Worm (Caenorhabditis elegans): Measurements from ENCODE around the gene C02E7.8.

C02E7.8 gene

DNA sequence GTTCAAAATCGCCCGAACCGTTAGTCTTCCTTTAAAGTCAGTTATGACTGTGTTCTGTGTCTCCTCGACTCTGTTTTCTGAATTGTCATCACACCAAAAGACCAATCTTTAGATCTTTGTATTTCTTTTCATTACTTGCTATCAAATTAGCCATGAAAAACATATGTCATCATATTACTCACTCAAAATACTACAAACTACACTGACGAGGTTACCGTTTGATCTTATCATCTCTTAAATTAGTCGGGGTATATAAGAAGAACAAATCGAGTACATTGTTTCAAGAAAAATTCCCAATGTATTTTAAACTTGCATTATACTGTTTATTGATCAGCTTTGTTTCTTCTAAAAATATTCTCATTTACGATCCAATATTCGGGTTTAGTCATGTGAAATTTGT, 12.0 kb downstream of the C02E7.8 start, which contains the start of gene ugt-13 (continued):
- TF ChIP-seq C16A3.4 (tag; optimal IDR thresholded peaks at IDR 0.05) (no peak), unc-130 (tag; optimal IDR thresholded peaks at IDR 0.05) (no peak), mab-9 (GFP tag; IDR thresholded peaks at IDR 0.05) (no peak), snu-23 (GFP tag; optimal IDR thresholded peaks at IDR 0.05) (peak; percentile 48), egl-27 (tag; optimal IDR thresholded peaks at IDR 0.05) (no peak), nhr-12 (tag; optimal IDR thresholded peaks at IDR 0.05) (no peak), skn-1 (tag; optimal IDR thresholded peaks at IDR 0.05) (peak; percentile 52), lin-35 (GFP tag; optimal IDR thresholded peaks at IDR 0.05) (no peak), lin-14 (GFP tag; optimal IDR thresholded peaks at IDR 0.05) (peak; percentile 41), isw-1 (GFP tag; IDR thresholded peaks at IDR 0.05) (no peak), elt-2 (tag; optimal IDR thresholded peaks at IDR 0.05) (no peak), nhr-76 (tag; optimal IDR thresholded peaks at IDR 0.05) (no peak), snpc-4 (tag; optimal IDR thresholded peaks at IDR 0.05) (no peak), hlh-4 (tag; optimal IDR thresholded peaks at IDR 0.05) (no peak), ceh-90 (tag; optimal IDR thresholded peaks at IDR 0.05) (no peak)

DNA sequence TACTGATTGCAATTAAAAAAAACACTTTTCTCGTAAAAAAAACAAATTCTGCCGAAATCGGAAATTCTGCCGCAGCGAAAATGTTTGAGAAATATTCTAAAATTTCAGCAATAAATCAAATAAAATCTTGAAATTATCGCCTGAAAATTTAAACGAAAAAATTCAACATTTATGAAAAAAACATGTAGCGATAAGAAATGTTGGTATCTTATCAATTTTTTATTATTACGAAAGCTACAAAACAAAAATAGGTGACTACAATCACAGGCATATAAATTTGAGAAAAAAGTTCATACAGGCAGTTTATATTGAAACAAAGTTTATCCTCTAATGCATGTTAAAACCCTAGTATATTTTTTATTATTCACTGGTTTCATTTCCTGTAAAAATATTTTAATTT, 14.6 kb downstream of the C02E7.8 start, which contains the start of gene ugt-14:
Gene ugt-14 (plus strand): TSS at position 301 of the 400 bp plus-strand sequence.
- no peak for TF ChIP-seq nhr-84 (tag; optimal IDR thresholded peaks at IDR 0.05)
- no peak for TF ChIP-seq elt-3 (tag; optimal IDR thresholded peaks at IDR 0.05)
- TF ChIP-seq nhr-71 (tag; optimal IDR thresholded peaks at IDR 0.05) = no peak
- TF ChIP-seq unc-86 (tag; optimal IDR thresholded peaks at IDR 0.05) = no peak
- no peak for TF ChIP-seq grh-1 (GFP tag; IDR thresholded peaks at IDR 0.05)
- no peak for TF ChIP-seq fkh-8 (tag; optimal IDR thresholded peaks at IDR 0.05)
- TF ChIP-seq isw-1 (GFP tag; IDR thresholded peaks at IDR 0.05) = no peak
- TF ChIP-seq fos-1 (tag; optimal IDR thresholded peaks at IDR 0.05) = no peak
- no peak for TF ChIP-seq lsy-2 (tag; optimal IDR thresholded peaks at IDR 0.05)
- TF ChIP-seq lin-13 (GFP tag; optimal IDR thresholded peaks at IDR 0.05) = no peak
- no peak for TF ChIP-seq mdl-1 (tag; optimal IDR thresholded peaks at IDR 0.05)
- TF ChIP-seq pag-3 (tag; optimal IDR thresholded peaks at IDR 0.05; ENCODE audit: borderline replicate concordance, insufficient read depth) = no peak
- TF ChIP-seq lin-15B (tag; optimal IDR thresholded peaks at IDR 0.05) = no peak
- TF ChIP-seq ces-1 (GFP tag; optimal IDR thresholded peaks at IDR 0.05) = no peak
- TF ChIP-seq xbp-1 (tag; optimal IDR thresholded peaks at IDR 0.05) = no peak
- no peak for TF ChIP-seq zip-4 (GFP tag; optimal IDR thresholded peaks at IDR 0.05)
- TF ChIP-seq elt-2 (tag; optimal IDR thresholded peaks at IDR 0.05) = no peak
- TF ChIP-seq sox-4 (tag; optimal IDR thresholded peaks at IDR 0.05) = no peak

DNA sequence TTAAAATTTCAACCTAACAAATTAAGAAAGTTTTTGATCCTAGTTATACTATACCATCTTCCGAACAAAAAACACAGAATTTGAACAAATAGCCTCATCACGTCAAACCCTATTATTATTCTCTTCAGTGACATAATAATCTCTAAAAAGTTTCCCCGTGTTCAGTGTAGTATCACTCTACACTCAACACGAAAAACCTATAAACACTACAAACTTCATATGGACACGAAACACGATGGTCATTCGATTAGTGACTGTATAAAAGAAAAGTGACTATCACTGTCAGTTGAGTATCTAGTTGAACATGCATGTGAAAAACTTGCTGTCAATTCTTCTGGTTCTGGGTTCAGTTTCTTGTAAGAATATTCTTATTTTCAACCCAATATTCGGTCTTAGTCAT, 16.9 kb downstream of the C02E7.8 start, which contains the start of gene ugt-8:
Gene ugt-8 (plus strand): TSS at position 235 of the 400 bp plus-strand sequence.
- TF ChIP-seq unc-86 (tag; optimal IDR thresholded peaks at IDR 0.05) (no peak), efl-1 (optimal IDR thresholded peaks at IDR 0.05) (no peak), efl-1 (GFP tag; optimal IDR thresholded peaks at IDR 0.05 in 1 of 2) (peak in 1 of 2 experiments; percentile 53), ces-1 (GFP tag; optimal IDR thresholded peaks at IDR 0.05) (no peak), snu-23 (GFP tag; optimal IDR thresholded peaks at IDR 0.05) (peak; percentile 12), egl-13 (tag; optimal IDR thresholded peaks at IDR 0.05) (no peak), nhr-20 (tag; optimal IDR thresholded peaks at IDR 0.05) (peak; percentile 41), ceh-63 (GFP tag; optimal IDR thresholded peaks at IDR 0.05) (no peak), mef-2 (tag; optimal IDR thresholded peaks at IDR 0.05) (no peak), ets-5 (GFP tag; IDR thresholded peaks at IDR 0.05) (no peak)

DNA sequence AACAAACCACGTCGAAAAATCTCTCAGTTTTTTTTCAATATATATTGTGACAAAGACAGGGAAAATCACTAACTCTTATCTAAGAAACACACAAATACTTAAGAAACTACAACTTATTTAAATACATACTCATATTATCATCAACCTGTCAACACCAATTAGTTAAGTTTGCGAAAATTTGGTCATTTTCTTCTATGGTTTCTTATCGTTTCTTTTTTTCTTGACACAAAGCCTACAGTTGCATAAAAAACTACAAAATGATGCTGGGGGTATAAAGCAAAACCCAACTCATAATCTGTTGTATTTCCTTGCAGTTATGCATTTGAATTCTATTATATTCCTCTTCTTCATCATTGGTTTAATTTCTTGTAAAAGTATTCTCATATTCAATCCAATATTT, 19.5 kb downstream of the C02E7.8 start, which contains the start of gene ugt-67:
Gene ugt-67 (plus strand): TSS at position 301 of the 400 bp plus-strand sequence.
- no peak for TF ChIP-seq pax-3 (tag; optimal IDR thresholded peaks at IDR 0.05)
- no peak for TF ChIP-seq alr-1 (tag; optimal IDR thresholded peaks at IDR 0.05; ENCODE audit: borderline replicate concordance)
- TF ChIP-seq fkh-8 (tag; optimal IDR thresholded peaks at IDR 0.05) = no peak
- no peak for TF ChIP-seq lin-35 (GFP tag; optimal IDR thresholded peaks at IDR 0.05)
- TF ChIP-seq ceh-88 (GFP tag; IDR thresholded peaks at IDR 0.05) = no peak
- TF ChIP-seq nhr-84 (tag; optimal IDR thresholded peaks at IDR 0.05) = no peak
- TF ChIP-seq skn-1 (tag; optimal IDR thresholded peaks at IDR 0.05) = no peak
- no peak for TF ChIP-seq vab-15 (tag; optimal IDR thresholded peaks at IDR 0.05)
